Fruit fly (Drosophila melanogaster): ENCODE results near the gene dgrn.

DNA sequence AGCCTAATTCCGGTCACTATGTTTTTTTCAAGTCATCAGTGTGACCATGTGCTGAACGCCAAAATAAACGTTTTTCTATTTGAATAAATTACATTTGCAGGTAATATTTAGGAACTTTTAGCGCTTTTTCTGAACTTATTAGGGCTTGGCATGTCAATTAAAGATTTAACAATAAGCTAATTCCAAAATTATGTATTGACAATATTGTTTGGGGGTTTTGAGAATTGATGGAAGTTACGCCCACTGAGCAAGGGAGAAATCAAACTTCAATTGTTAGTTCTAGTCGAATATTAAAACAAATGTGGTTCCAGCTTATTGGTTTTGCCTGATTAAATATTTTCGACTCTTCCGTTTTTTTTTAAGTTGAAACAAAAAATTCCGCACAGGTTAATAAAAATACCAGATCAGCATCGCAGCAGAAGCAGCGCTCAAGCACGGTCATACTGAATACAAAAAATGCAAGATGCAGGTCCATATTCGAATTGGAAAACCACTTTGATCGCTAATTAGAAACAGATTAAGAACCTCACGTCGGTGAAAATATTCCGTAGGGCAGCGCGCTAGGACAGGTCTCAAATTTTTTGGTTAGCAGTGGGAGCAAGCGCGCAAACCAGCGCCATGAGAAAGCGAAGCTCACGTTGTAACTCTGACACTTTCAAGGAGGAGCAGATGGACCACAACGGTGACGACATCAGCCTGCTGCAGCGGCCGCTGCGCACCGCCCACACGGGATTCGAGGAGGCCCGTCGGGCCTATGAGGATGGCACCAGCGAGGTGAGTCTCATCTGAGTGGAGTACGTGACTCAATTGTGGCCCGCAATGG, 29.9 kb upstream of the dgrn start, which contains the start of the genes PSMG1 and CG10979:
- TF ChIP-seq psq (optimal IDR thresholded peaks at IDR 0.05) (no peak), pan (optimal IDR thresholded peaks at IDR 0.05) (no peak), EcR (GFP tag; optimal IDR thresholded peaks at IDR 0.05) (no peak), CG8478 (optimal IDR thresholded peaks at IDR 0.05) (no peak), Dll (optimal IDR thresholded peaks at IDR 0.05) (no peak), usp (GFP tag; optimal IDR thresholded peaks at IDR 0.05) (no peak)
